Worm (Caenorhabditis elegans) whole organism, L3 larva: ENCODE measurements around the gene oac-30.

Source experiments
- ama-1 ChIP-seq: fragments of 150-350 bp; optimal IDR thresholded peaks from 2 replicates; lab custom pipeline; 2018
- ceh-16 ChIP-seq: sonication (generic microtip); optimal IDR thresholded peaks from 2 replicates; lab custom pipeline; 2017; ENCODE audit warnings: missing biosample characterization, missing genetic modification characterization
- ceh-28 ChIP-seq: fragments of 150-350 bp; optimal IDR thresholded peaks from 2 replicates; lab custom pipeline; 2014; ENCODE audit warnings: missing biosample characterization, missing genetic modification reagents, missing genetic modification characterization
- ceh-82 ChIP-seq: fragments of 150-350 bp; optimal IDR thresholded peaks from 2 replicates; lab custom pipeline; 2014; ENCODE audit warnings: missing biosample characterization, missing genetic modification characterization
- egl-27 ChIP-seq: sonication (generic microtip); optimal IDR thresholded peaks from 4 replicates; lab custom pipeline; 2017; ENCODE audit warnings: missing biosample characterization, missing genetic modification reagents, missing genetic modification characterization
- elt-1 ChIP-seq: fragments of 150-350 bp; optimal IDR thresholded peaks from 2 replicates; lab custom pipeline; 2014; ENCODE audit warnings: missing biosample characterization, missing genetic modification characterization
- elt-2 ChIP-seq: sonication (generic microtip); optimal IDR thresholded peaks from 2 replicates; lab custom pipeline; 2016; ENCODE audit warnings: missing genetic modification reagents, mild to moderate bottlenecking, missing genetic modification characterization, missing compliant biosample characterization
- fkh-2 ChIP-seq: fragments of 150-350 bp; optimal IDR thresholded peaks from 2 replicates; lab custom pipeline; 2014; ENCODE audit warnings: missing biosample characterization, missing genetic modification reagents, missing genetic modification characterization
- fos-1 ChIP-seq: fragments of 150-350 bp; optimal IDR thresholded peaks from 2 replicates; lab custom pipeline; 2014; ENCODE audit warnings: missing biosample characterization, missing genetic modification characterization
- hmg-11 ChIP-seq: sonication (generic microtip); optimal IDR thresholded peaks from 2 replicates; lab custom pipeline; 2016; ENCODE audit warnings: missing genetic modification characterization, missing compliant biosample characterization
- lin-15B ChIP-seq: fragments of 150-350 bp; optimal IDR thresholded peaks from 2 replicates; lab custom pipeline; 2014; ENCODE audit warnings: missing biosample characterization, missing genetic modification characterization
- lsy-12 ChIP-seq: sonication (generic microtip); optimal IDR thresholded peaks from 2 replicates; lab custom pipeline; 2016; ENCODE audit warnings: mild to moderate bottlenecking, missing genetic modification characterization, missing compliant biosample characterization
- mdl-1 ChIP-seq: fragments of 150-350 bp; optimal IDR thresholded peaks from 2 replicates; lab custom pipeline; 2014; ENCODE audit warnings: missing biosample characterization, missing genetic modification characterization
- nhr-11 ChIP-seq: fragments of 150-350 bp; optimal IDR thresholded peaks from 2 replicates; lab custom pipeline; 2014; ENCODE audit warnings: missing biosample characterization, missing genetic modification characterization
- nhr-12 ChIP-seq: fragments of 150-350 bp; optimal IDR thresholded peaks from 2 replicates; lab custom pipeline; 2014; ENCODE audit warnings: missing biosample characterization, missing genetic modification characterization
- nhr-23 ChIP-seq: fragments of 150-350 bp; optimal IDR thresholded peaks from 2 replicates; lab custom pipeline; 2014; ENCODE audit warnings: missing biosample characterization, missing genetic modification reagents, missing genetic modification characterization
- nhr-237 ChIP-seq: fragments of 150-350 bp; optimal IDR thresholded peaks from 2 replicates; lab custom pipeline; 2014; ENCODE audit warnings: missing biosample characterization, missing genetic modification characterization
- nhr-25 ChIP-seq: sonication (generic microtip); optimal IDR thresholded peaks from 2 replicates; lab custom pipeline; 2017; ENCODE audit warnings: missing biosample characterization, missing genetic modification characterization
- nhr-43 ChIP-seq: sonication (generic microtip); optimal IDR thresholded peaks from 2 replicates; lab custom pipeline; 2016; ENCODE audit warnings: mild to moderate bottlenecking, missing genetic modification characterization, missing compliant biosample characterization; ENCODE audit not compliant: poor library complexity, severe bottlenecking
- nhr-67 ChIP-seq: fragments of 150-350 bp; optimal IDR thresholded peaks from 2 replicates; lab custom pipeline; 2014; ENCODE audit warnings: missing biosample characterization, missing genetic modification characterization
- nhr-76 ChIP-seq: fragments of 150-350 bp; sonication (generic microtip); optimal IDR thresholded peaks from 5 replicates; lab custom pipeline; 2014; ENCODE audit warnings: missing biosample characterization, missing genetic modification characterization
- pha-4 ChIP-seq: fragments of 150-350 bp; optimal IDR thresholded peaks from 2 replicates; lab custom pipeline; 2014; ENCODE audit warnings: missing biosample characterization, missing genetic modification reagents, missing genetic modification characterization
- pqm-1 ChIP-seq: fragments of 150-350 bp; optimal IDR thresholded peaks from 2 replicates; lab custom pipeline; 2017; ENCODE audit warnings: missing biosample characterization, missing genetic modification characterization, inconsistent platforms
- skn-1 ChIP-seq: fragments of 150-350 bp; optimal IDR thresholded peaks from 2 replicates; lab custom pipeline; 2014; ENCODE audit warnings: missing biosample characterization, missing genetic modification characterization
- snpc-4 ChIP-seq: fragments of 150-350 bp; optimal IDR thresholded peaks from 2 replicates; lab custom pipeline; 2014; ENCODE audit warnings: missing biosample characterization, missing genetic modification characterization
- tbx-2 ChIP-seq: sonication (generic microtip); optimal IDR thresholded peaks from 2 replicates; lab custom pipeline; 2016; ENCODE audit warnings: mild to moderate bottlenecking, missing genetic modification characterization, missing compliant biosample characterization
- ztf-11 ChIP-seq: fragments of 150-350 bp; optimal IDR thresholded peaks from 2 replicates; lab custom pipeline; 2014; ENCODE audit warnings: missing biosample characterization, missing genetic modification characterization
- ztf-4 ChIP-seq: fragments of 150-350 bp; optimal IDR thresholded peaks from 2 replicates; lab custom pipeline; 2014; ENCODE audit warnings: missing biosample characterization, missing genetic modification characterization

Gene oac-30

ce11 chrII:1236003-1236402 lies 30.7 kb downstream of the oac-30 start:
- TF ChIP-seq egl-27 (no peak), snpc-4 (tag; lab: Kevin White, UChicago) (no peak), nhr-67 (tag; lab: Kevin White, UChicago) (no peak), ama-1 (lab: Kevin White, UChicago) (no peak), ztf-4 (tag; lab: Kevin White, UChicago) (no peak), ceh-28 (tag; lab: Kevin White, UChicago) (no peak), nhr-237 (tag; lab: Kevin White, UChicago) (no peak), fkh-2 (tag; lab: Kevin White, UChicago) (no peak), elt-2 (tag; lab: Kevin White, UChicago) (no peak), nhr-11 (no peak)

- TF ChIP-seq fos-1 (tag; lab: Kevin White, UChicago): no peak
- TF ChIP-seq ama-1 (lab: Kevin White, UChicago): peak; percentile 46
- TF ChIP-seq egl-27: no peak
- no peak for TF ChIP-seq lin-15B (tag; lab: Kevin White, UChicago)
- no peak for TF ChIP-seq mdl-1 (tag; lab: Kevin White, UChicago)
- no peak for TF ChIP-seq pqm-1 (tag; lab: Kevin White, UChicago)
- peak; percentile 53 for TF ChIP-seq nhr-25 (tag; lab: Kevin White, UChicago)
- peak; percentile 16 for TF ChIP-seq nhr-23 (tag; lab: Kevin White, UChicago)
- TF ChIP-seq lsy-12 (tag; lab: Kevin White, UChicago): peak; percentile 55
- no peak for TF ChIP-seq elt-2 (tag; lab: Kevin White, UChicago)
These were observed 31.7 kb downstream of the oac-30 start for ce11 chrII:1234971-1235370.

ce11 chrII:1232967-1233366 lies 33.7 kb downstream of the oac-30 start:
- peak; percentile 80 for TF ChIP-seq nhr-23 (tag; lab: Kevin White, UChicago)
- peak; percentile 86 for TF ChIP-seq lsy-12 (tag; lab: Kevin White, UChicago)
- peak; percentile 22 for TF ChIP-seq ztf-4 (tag; lab: Kevin White, UChicago)
- no peak for TF ChIP-seq nhr-11
- TF ChIP-seq ceh-82: no peak
- TF ChIP-seq mdl-1 (tag; lab: Kevin White, UChicago): no peak
- TF ChIP-seq nhr-43 (tag; lab: Kevin White, UChicago): peak; percentile 39
- no peak for TF ChIP-seq ztf-11
- TF ChIP-seq tbx-2: peak; percentile 9
- no peak for TF ChIP-seq pqm-1 (tag; lab: Kevin White, UChicago)

- no peak for TF ChIP-seq ztf-11
These were observed 37.7 kb downstream of the oac-30 start for ce11 chrII:1228943-1229342.

ce11 chrII:1217269-1217668 lies 49.4 kb downstream of the oac-30 start:
- TF ChIP-seq nhr-76 (tag; lab: Kevin White, UChicago): no peak
- no peak for TF ChIP-seq skn-1
- TF ChIP-seq hmg-11: no peak
- no peak for TF ChIP-seq ceh-16
- no peak for TF ChIP-seq ztf-11
- peak; percentile 41 for TF ChIP-seq pha-4 (tag; lab: Kevin White, UChicago)
- TF ChIP-seq nhr-12 (tag; lab: Kevin White, UChicago): no peak
- TF ChIP-seq, all 47 proteins: peak for 1

- TF ChIP-seq ceh-16: no peak
- TF ChIP-seq elt-1: peak; percentile 70
These were observed 52.1 kb downstream of the oac-30 start for ce11 chrII:1214627-1215026.
